Fruit fly (Drosophila melanogaster) Kc167 (cell line): ENCODE data around the gene CG2924.

Source experiments
- Myc ChIP-seq: fragments of >200 bp; optimal IDR thresholded peaks from 2 replicates; lab custom pipeline; 2017; ENCODE audit warnings: missing external identifiers
- Sin3A ChIP-seq: fragments of >200 bp; optimal IDR thresholded peaks from 2 replicates; lab custom pipeline; 2018; ENCODE audit warnings: missing external identifiers
- h ChIP-seq: fragments of >200 bp; optimal IDR thresholded peaks from 3 replicates; lab custom pipeline; 2018; ENCODE audit warnings: missing external identifiers
- insv ChIP-seq: fragments of >200 bp; optimal IDR thresholded peaks from 3 replicates; lab custom pipeline; 2018; ENCODE audit warnings: missing external identifiers
- psq ChIP-seq: fragments of >200 bp; optimal IDR thresholded peaks from 2 replicates; lab custom pipeline; 2017; ENCODE audit warnings: missing external identifiers

DNA sequence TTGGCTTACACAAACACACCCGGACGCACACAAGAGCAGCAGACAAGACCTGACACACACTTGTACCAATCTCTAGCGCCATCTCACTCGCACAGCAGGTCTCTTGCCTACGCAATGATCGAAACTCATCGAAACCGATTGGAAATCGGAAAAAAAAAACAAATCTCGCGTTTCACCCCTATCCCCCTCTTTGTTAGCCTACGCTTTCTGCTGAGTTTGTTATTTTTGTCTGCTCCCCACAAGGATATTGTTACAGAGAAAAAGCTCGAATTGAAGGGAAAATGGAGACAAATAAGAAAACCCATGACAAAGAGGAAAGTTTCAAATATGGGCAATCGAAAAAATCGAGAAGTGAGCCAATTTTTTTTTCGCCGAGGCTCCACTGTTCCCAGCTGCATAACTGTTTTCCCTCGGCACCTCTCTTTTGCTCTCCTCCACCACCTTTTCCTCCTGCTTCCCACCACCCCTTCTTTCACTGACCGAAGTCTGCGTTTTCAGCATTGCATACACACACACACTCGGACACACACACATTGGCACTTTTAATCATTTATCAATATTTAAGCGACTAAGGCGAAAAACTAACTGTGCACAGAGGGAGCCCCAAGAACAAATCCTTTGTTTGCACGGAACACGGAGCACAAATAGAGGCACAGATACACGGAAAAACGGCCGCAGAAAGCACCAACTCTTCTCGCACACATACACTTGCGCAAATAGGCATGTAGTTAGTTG, 572 bp downstream of the CG2924 start:
- TF ChIP-seq Sin3A (lab: Kevin White, UChicago), result no peak
- no peak for TF ChIP-seq psq (lab: Kevin White, UChicago)
- TF ChIP-seq insv (lab: Kevin White, UChicago), result no peak
- no peak for TF ChIP-seq h
- no peak for TF ChIP-seq Myc
